Fruit fly (Drosophila melanogaster) whole organism, adult: ENCODE measurements around the gene CG33301.

Experiments used
- CG11617 ChIP-seq: fragments of 200-800 bp; sonication (Bioruptor generic); optimal IDR thresholded peaks from 2 replicates; lab custom pipeline; 2017; ENCODE audit warnings: mild to moderate bottlenecking, missing biosample characterization, missing genetic modification reagents, missing genetic modification characterization
- CG12768 ChIP-seq: fragments of 200-800 bp; sonication (Bioruptor generic); optimal IDR thresholded peaks from 2 replicates; lab custom pipeline; 2017; ENCODE audit warnings: missing biosample characterization, missing genetic modification characterization, mild to moderate bottlenecking, moderate library complexity, missing genetic modification reagents
- CG14711 ChIP-seq: fragments of 200-800 bp; sonication (Bioruptor generic); optimal IDR thresholded peaks from 2 replicates; lab custom pipeline; 2018; ENCODE audit warnings: missing biosample characterization, mild to moderate bottlenecking, missing genetic modification characterization, moderate library complexity
- CG1620 ChIP-seq: fragments of 200-800 bp; sonication (Bioruptor generic); optimal IDR thresholded peaks from 2 replicates; lab custom pipeline; 2016; ENCODE audit warnings: missing biosample characterization, missing genetic modification characterization
- CG33017 ChIP-seq: fragments of 200-800 bp; sonication (Bioruptor generic); optimal IDR thresholded peaks from 2 replicates; lab custom pipeline; 2018; ENCODE audit warnings: missing biosample characterization, mild to moderate bottlenecking, missing genetic modification characterization, moderate library complexity
- CG5204 ChIP-seq: fragments of 200-800 bp; sonication (Bioruptor generic); optimal IDR thresholded peaks from 2 replicates; lab custom pipeline; 2016; ENCODE audit warnings: missing biosample characterization, missing genetic modification characterization
- CG7045 ChIP-seq: fragments of 200-800 bp; sonication (Bioruptor generic); optimal IDR thresholded peaks from 2 replicates; lab custom pipeline; 2017; ENCODE audit warnings: missing biosample characterization, mild to moderate bottlenecking, missing genetic modification characterization
- CG7101 ChIP-seq: fragments of 200-800 bp; sonication (Bioruptor generic); optimal IDR thresholded peaks from 2 replicates; lab custom pipeline; 2018; ENCODE audit warnings: missing biosample characterization, mild to moderate bottlenecking, missing genetic modification characterization, moderate library complexity
- Clk ChIP-seq: fragments of 200-800 bp; sonication (Bioruptor generic); optimal IDR thresholded peaks from 2 replicates; lab custom pipeline; 2017; ENCODE audit warnings: missing biosample characterization, missing genetic modification characterization
- Crg-1 ChIP-seq: fragments of 200-800 bp; sonication (Bioruptor generic); optimal IDR thresholded peaks from 2 replicates; lab custom pipeline; 2016; ENCODE audit warnings: missing biosample characterization, missing genetic modification characterization
- Hr96 ChIP-seq: fragments of 200-800 bp; sonication (Bioruptor generic); optimal IDR thresholded peaks from 2 replicates; lab custom pipeline; 2016; ENCODE audit warnings: missing biosample characterization, missing genetic modification characterization
- Mnt ChIP-seq: fragments of 200-800 bp; sonication (Bioruptor generic); optimal IDR thresholded peaks from 2 replicates; lab custom pipeline; 2016; ENCODE audit warnings: missing biosample characterization, mild to moderate bottlenecking, missing genetic modification characterization
- bab1 ChIP-seq: fragments of 200-800 bp; sonication (Bioruptor generic); optimal IDR thresholded peaks from 3 replicates; lab custom pipeline; 2019; ENCODE audit warnings: missing biosample characterization, mild to moderate bottlenecking, missing genetic modification characterization, moderate library complexity
- cic ChIP-seq: fragments of 200-800 bp; sonication (Bioruptor generic); optimal IDR thresholded peaks from 2 replicates; lab custom pipeline; 2017; ENCODE audit warnings: missing biosample characterization, mild to moderate bottlenecking, missing genetic modification characterization, moderate library complexity
- cnc ChIP-seq, 2 experiments: fragments of >200 bp; optimal IDR thresholded peaks; 2 replicates each; lab custom pipeline; 2017
- kay ChIP-seq: fragments of 200-800 bp; sonication (Bioruptor generic); peaks from one replicate; lab custom pipeline; 2016; ENCODE audit warnings: missing biosample characterization, missing genetic modification characterization, borderline replicate concordance
- ovo ChIP-seq: fragments of 200-800 bp; sonication (Bioruptor generic); optimal IDR thresholded peaks from 2 replicates; lab custom pipeline; 2016; ENCODE audit warnings: missing biosample characterization, missing genetic modification characterization
- pad ChIP-seq: fragments of 200-800 bp; sonication (Bioruptor generic); optimal IDR thresholded peaks from 3 replicates; lab custom pipeline; 2017; ENCODE audit warnings: missing biosample characterization, missing genetic modification characterization, mild to moderate bottlenecking, moderate library complexity, missing genetic modification reagents
- tj ChIP-seq: fragments of 200-800 bp; sonication (Bioruptor generic); optimal IDR thresholded peaks from 3 replicates; lab custom pipeline; 2017; ENCODE audit warnings: missing biosample characterization, mild to moderate bottlenecking, missing genetic modification characterization, moderate library complexity
- toe ChIP-seq: fragments of 200-800 bp; sonication (Bioruptor generic); optimal IDR thresholded peaks from 2 replicates; lab custom pipeline; 2016; ENCODE audit warnings: missing biosample characterization, missing genetic modification characterization

Gene CG33301

dm6 chr2L:10009293-10009695, 40.1 kb upstream of the CG33301 start, which contains the start of gene Trp1:
Gene Trp1, plus strand, starts transcription at chr2L:10009381.
- TF ChIP-seq CG12768 (GFP tag; lab: Kevin White, UChicago) (no peak), toe (GFP tag; lab: Kevin White, UChicago) (peak; percentile 19), Crg-1 (GFP tag; lab: Kevin White, UChicago) (no peak), CG14711 (tag; lab: Kevin White, UChicago) (no peak), CG1620 (GFP tag; lab: Kevin White, UChicago) (no peak), cic (GFP tag; lab: Kevin White, UChicago) (no peak), Clk (GFP tag; lab: Kevin White, UChicago) (no peak), cnc (optimal IDR thresholded peaks at IDR 0.05; lab: Kevin White, UChicago) (no peak), Hr96 (GFP tag; lab: Kevin White, UChicago) (peak; percentile 25), pad (GFP tag; lab: Kevin White, UChicago) (no peak), CG7101 (tag; lab: Kevin White, UChicago) (peak; percentile 6), CG5204 (GFP tag; lab: Kevin White, UChicago) (peak; percentile 18), Mnt (GFP tag; lab: Kevin White, UChicago) (peak; percentile 20), CG11617 (no peak), kay (GFP tag; lab: Kevin White, UChicago) (peak; percentile 24), CG33017 (no peak), bab1 (GFP tag; lab: Kevin White, UChicago) (no peak), CG7045 (GFP tag; lab: Kevin White, UChicago) (no peak), tj (no peak), ovo (GFP tag; lab: Kevin White, UChicago) (no peak)

- peak; percentile 99 for TF ChIP-seq CG5204 (GFP tag; lab: Kevin White, UChicago)
- TF ChIP-seq Mnt (GFP tag; lab: Kevin White, UChicago): peak; percentile 98
- peak; percentile 98 for TF ChIP-seq Crg-1 (GFP tag; lab: Kevin White, UChicago)
- TF ChIP-seq CG7101 (tag; lab: Kevin White, UChicago): peak; percentile 99
- TF ChIP-seq CG14711 (tag; lab: Kevin White, UChicago): peak; percentile 96
- TF ChIP-seq toe (GFP tag; lab: Kevin White, UChicago): peak; percentile 99
- peak; percentile 97 for TF ChIP-seq CG11617
- peak; percentile 99 for TF ChIP-seq CG33017
- peak; percentile 91 for TF ChIP-seq ovo (GFP tag; lab: Kevin White, UChicago)
- peak; percentile 97 for TF ChIP-seq kay (GFP tag; lab: Kevin White, UChicago)
- peak; percentile 99 for TF ChIP-seq Hr96 (GFP tag; lab: Kevin White, UChicago)
- peak; percentile 94 for TF ChIP-seq pad (GFP tag; lab: Kevin White, UChicago)
- peak; percentile 99 for TF ChIP-seq bab1 (GFP tag; lab: Kevin White, UChicago)
- TF ChIP-seq CG1620 (GFP tag; lab: Kevin White, UChicago): peak; percentile 98
- peak; percentile 98 for TF ChIP-seq Clk (GFP tag; lab: Kevin White, UChicago)
- TF ChIP-seq cnc (optimal IDR thresholded peaks at IDR 0.05; lab: Kevin White, UChicago): no peak
- peak; percentile 99 for TF ChIP-seq CG7045 (GFP tag; lab: Kevin White, UChicago)
- TF ChIP-seq CG12768 (GFP tag; lab: Kevin White, UChicago): peak; percentile 99
- peak; percentile 80 for TF ChIP-seq tj
- TF ChIP-seq cic (GFP tag; lab: Kevin White, UChicago): peak; percentile 97
Observed at dm6 chr2L:10009800-10010658, 39.4 kb upstream of the CG33301 start.

dm6 chr2L:10017363-10017762, 32.0 kb upstream of the CG33301 start, which contains the start of gene CG13131:
Gene CG13131, minus strand, starts transcription at chr2L:10017463.
- TF ChIP-seq CG7101 (tag; lab: Kevin White, UChicago): no peak
- no peak for TF ChIP-seq CG11617
- TF ChIP-seq Hr96 (GFP tag; lab: Kevin White, UChicago): no peak
- no peak for TF ChIP-seq Mnt (GFP tag; lab: Kevin White, UChicago)
- TF ChIP-seq cic (GFP tag; lab: Kevin White, UChicago): no peak
- no peak for TF ChIP-seq cnc (optimal IDR thresholded peaks at IDR 0.05; lab: Kevin White, UChicago)
- no peak for TF ChIP-seq pad (GFP tag; lab: Kevin White, UChicago)
- no peak for TF ChIP-seq tj
- TF ChIP-seq bab1 (GFP tag; lab: Kevin White, UChicago): no peak
- TF ChIP-seq Crg-1 (GFP tag; lab: Kevin White, UChicago): no peak
- TF ChIP-seq CG12768 (GFP tag; lab: Kevin White, UChicago): no peak
- TF ChIP-seq CG14711 (tag; lab: Kevin White, UChicago): no peak
- no peak for TF ChIP-seq Clk (GFP tag; lab: Kevin White, UChicago)
- TF ChIP-seq CG33017: no peak
- TF ChIP-seq CG5204 (GFP tag; lab: Kevin White, UChicago): no peak
- no peak for TF ChIP-seq toe (GFP tag; lab: Kevin White, UChicago)
- no peak for TF ChIP-seq ovo (GFP tag; lab: Kevin White, UChicago)
- no peak for TF ChIP-seq CG7045 (GFP tag; lab: Kevin White, UChicago)
- no peak for TF ChIP-seq kay (GFP tag; lab: Kevin White, UChicago)
- TF ChIP-seq CG1620 (GFP tag; lab: Kevin White, UChicago): no peak

- no peak for TF ChIP-seq CG33017
- TF ChIP-seq CG1620 (GFP tag; lab: Kevin White, UChicago): no peak
- TF ChIP-seq CG7101 (tag; lab: Kevin White, UChicago): no peak
- no peak for TF ChIP-seq Hr96 (GFP tag; lab: Kevin White, UChicago)
- TF ChIP-seq toe (GFP tag; lab: Kevin White, UChicago): no peak
- TF ChIP-seq cic (GFP tag; lab: Kevin White, UChicago): no peak
- TF ChIP-seq cnc (optimal IDR thresholded peaks at IDR 0.05; lab: Kevin White, UChicago): no peak
- no peak for TF ChIP-seq CG5204 (GFP tag; lab: Kevin White, UChicago)
- no peak for TF ChIP-seq CG11617
- TF ChIP-seq CG7045 (GFP tag; lab: Kevin White, UChicago): no peak
- no peak for TF ChIP-seq bab1 (GFP tag; lab: Kevin White, UChicago)
- TF ChIP-seq Clk (GFP tag; lab: Kevin White, UChicago): no peak
- no peak for TF ChIP-seq pad (GFP tag; lab: Kevin White, UChicago)
- TF ChIP-seq CG12768 (GFP tag; lab: Kevin White, UChicago): no peak
Observed at dm6 chr2L:10026376-10026775, 23.0 kb upstream of the CG33301 start, which contains the start of gene CG13127. Gene CG13127, plus strand, starts transcription at chr2L:10026676.
